Worm (Caenorhabditis elegans) whole organism, L2 larva: ENCODE measurements around the gene C16D9.9.

Experiments
- ZK546.5 ChIP-seq: sonication (generic microtip); optimal IDR thresholded peaks from 2 replicates; lab custom pipeline; 2017; ENCODE audit warnings: missing biosample characterization, missing genetic modification characterization
- blmp-1 ChIP-seq: sonication (generic microtip); optimal IDR thresholded peaks from 2 replicates; lab custom pipeline; 2017; ENCODE audit warnings: missing genetic modification characterization, mild to moderate bottlenecking, missing compliant biosample characterization, antibody characterized with exemption, moderate library complexity; ENCODE audit not compliant: insufficient read depth
- crh-2 ChIP-seq: sonication (generic microtip); optimal IDR thresholded peaks from 2 replicates; lab custom pipeline; 2017; ENCODE audit warnings: missing biosample characterization, missing genetic modification characterization
- dmd-4 ChIP-seq: sonication (generic microtip); optimal IDR thresholded peaks from 2 replicates; lab custom pipeline; 2017; ENCODE audit warnings: missing biosample characterization, missing genetic modification characterization
- egl-27 ChIP-seq: sonication (generic microtip); optimal IDR thresholded peaks from 3 replicates; lab custom pipeline; 2017; ENCODE audit warnings: missing biosample characterization, missing genetic modification reagents, missing genetic modification characterization
- lsy-2 ChIP-seq, 2 experiments: fragments of 150-350 bp in 1 of 2; sonication (generic microtip) in 1 of 2; optimal IDR thresholded peaks; 2 replicates each; lab custom pipeline; 2014 to 2017; ENCODE audit warnings: missing biosample characterization in 2 of 2, missing genetic modification characterization in 2 of 2
- mab-5 ChIP-seq: fragments of 150-350 bp; optimal IDR thresholded peaks from 2 replicates; lab custom pipeline; 2014; ENCODE audit warnings: missing biosample characterization, missing genetic modification characterization
- nhr-11 ChIP-seq: fragments of 150-350 bp; optimal IDR thresholded peaks from 2 replicates; lab custom pipeline; 2014; ENCODE audit warnings: missing biosample characterization, missing genetic modification characterization
- nhr-237 ChIP-seq: fragments of 150-350 bp; optimal IDR thresholded peaks from 2 replicates; lab custom pipeline; 2014; ENCODE audit warnings: missing biosample characterization, missing genetic modification characterization
- nhr-77 ChIP-seq: fragments of 150-350 bp; optimal IDR thresholded peaks from 2 replicates; lab custom pipeline; 2014; ENCODE audit warnings: missing biosample characterization, missing genetic modification characterization
- peb-1 ChIP-seq: fragments of 150-350 bp; optimal IDR thresholded peaks from 2 replicates; lab custom pipeline; 2014; ENCODE audit warnings: missing biosample characterization, missing genetic modification characterization
- unc-62 ChIP-seq: fragments of 150-350 bp; optimal IDR thresholded peaks from 2 replicates; lab custom pipeline; 2014; ENCODE audit warnings: missing biosample characterization, missing genetic modification reagents, missing genetic modification characterization

ce11 chrV:8280770-8281169 lies 16.7 kb downstream of the C16D9.9 start, which contains the start of gene str-135:
- TF ChIP-seq crh-2 (tag; lab: Kevin White, UChicago) (no peak), lsy-2 (tag; optimal IDR thresholded peaks at IDR 0.05; lab: Kevin White, UChicago) (no peak), dmd-4 (tag; lab: Kevin White, UChicago) (no peak), mab-5 (no peak), ZK546.5 (tag; lab: Kevin White, UChicago) (no peak), blmp-1 (tag; lab: Kevin White, UChicago) (no peak), nhr-77 (tag; lab: Kevin White, UChicago) (no peak), nhr-11 (no peak), egl-27 (tag; lab: Kevin White, UChicago) (no peak), peb-1 (tag; lab: Kevin White, UChicago) (no peak), unc-62 (GFP tag; lab: Kevin White, UChicago) (no peak), nhr-237 (tag; lab: Kevin White, UChicago) (no peak)
